Fruit fly (Drosophila melanogaster): Measurements from ENCODE around the gene Polr1D.

Gene Polr1D

DNA sequence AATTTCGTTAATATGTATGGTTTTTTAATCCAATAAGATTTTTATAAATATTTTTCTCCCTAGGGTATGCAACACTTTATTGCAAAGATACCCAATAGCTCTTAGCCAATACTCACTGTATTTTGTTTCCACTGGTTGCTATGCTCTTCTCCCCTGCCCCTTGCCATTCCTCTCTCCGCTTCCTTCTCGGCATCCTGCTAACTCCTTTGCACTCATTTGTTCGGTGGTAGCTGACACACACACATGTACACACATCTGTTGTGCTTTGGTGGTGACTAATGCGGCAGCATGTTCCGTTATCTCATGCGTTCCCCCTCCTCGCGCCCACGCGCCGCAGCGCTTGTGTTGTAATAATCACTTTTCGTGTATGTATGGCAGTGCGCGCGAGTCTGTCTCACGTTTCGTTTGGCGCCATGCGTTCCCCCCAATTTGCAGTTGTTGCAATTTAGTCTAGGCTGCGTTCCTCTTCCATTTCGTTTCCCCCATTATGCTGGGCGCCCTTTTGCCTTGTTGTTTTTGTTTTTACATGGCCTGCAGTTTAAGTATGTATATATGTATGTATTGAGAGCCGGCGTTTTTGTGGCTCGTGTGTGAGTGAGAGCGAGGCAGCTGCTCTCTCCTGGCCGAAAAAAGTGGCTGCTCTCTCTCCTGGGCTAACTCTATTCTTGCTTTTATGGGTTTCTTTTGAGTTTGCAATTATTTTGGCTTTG lies at the start of gene Polr1D:
TSS of gene Polr1D (minus strand) at position 420 of the 710 bp plus-strand sequence.
- TF ChIP-seq CG17801 (GFP tag; optimal IDR thresholded peaks at IDR 0.05; ENCODE audit: partially characterized antibody), result no peak

DNA sequence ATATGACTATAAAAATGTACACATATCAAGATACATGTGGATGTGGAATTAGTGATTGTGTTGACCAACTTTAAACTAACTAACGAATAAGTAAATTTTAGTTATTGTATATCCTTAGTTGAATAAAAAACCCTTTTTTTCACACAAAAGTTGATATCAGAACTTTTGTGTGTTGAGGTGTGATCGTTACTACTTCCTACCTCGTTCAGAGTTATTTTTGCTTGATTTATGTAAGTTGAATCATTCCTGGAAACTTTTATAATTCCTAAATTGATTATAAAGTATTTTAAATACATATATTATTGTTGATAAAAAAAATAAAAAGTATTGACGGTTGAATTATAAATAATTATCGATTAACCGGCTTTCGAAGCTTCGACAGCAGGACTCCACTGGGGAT lies 48.7 kb upstream of the Polr1D start, which contains the start of gene CG46059:
TSS of gene CG46059 (minus strand) at position 101 of the 400 bp plus-strand sequence.
- no peak for TF ChIP-seq CG17801 (GFP tag; optimal IDR thresholded peaks at IDR 0.05; ENCODE audit: partially characterized antibody)

DNA sequence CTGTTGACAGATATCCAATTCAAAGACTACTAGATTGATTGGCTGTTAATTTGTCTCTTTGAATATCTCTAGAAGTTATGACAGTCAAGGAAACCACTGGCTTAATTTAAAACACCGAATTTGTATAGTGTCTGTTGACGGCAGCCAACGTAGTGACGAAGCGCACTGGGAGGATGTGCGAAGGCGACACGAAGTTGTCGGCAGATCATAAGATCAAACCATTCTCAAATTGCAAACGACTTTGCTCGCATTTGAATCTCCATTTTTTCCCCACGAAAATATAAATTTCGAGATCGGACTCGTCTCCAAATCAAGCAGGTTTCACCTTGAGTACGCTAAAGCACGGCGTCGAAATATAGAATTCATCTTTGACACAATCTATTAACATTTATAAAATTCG lies 47.7 kb upstream of the Polr1D start, which contains the start of gene CG42688:
TSS of gene CG42688 (minus strand) at position 101 of the 400 bp plus-strand sequence.
- no peak for TF ChIP-seq CG17801 (GFP tag; optimal IDR thresholded peaks at IDR 0.05; ENCODE audit: partially characterized antibody)

DNA sequence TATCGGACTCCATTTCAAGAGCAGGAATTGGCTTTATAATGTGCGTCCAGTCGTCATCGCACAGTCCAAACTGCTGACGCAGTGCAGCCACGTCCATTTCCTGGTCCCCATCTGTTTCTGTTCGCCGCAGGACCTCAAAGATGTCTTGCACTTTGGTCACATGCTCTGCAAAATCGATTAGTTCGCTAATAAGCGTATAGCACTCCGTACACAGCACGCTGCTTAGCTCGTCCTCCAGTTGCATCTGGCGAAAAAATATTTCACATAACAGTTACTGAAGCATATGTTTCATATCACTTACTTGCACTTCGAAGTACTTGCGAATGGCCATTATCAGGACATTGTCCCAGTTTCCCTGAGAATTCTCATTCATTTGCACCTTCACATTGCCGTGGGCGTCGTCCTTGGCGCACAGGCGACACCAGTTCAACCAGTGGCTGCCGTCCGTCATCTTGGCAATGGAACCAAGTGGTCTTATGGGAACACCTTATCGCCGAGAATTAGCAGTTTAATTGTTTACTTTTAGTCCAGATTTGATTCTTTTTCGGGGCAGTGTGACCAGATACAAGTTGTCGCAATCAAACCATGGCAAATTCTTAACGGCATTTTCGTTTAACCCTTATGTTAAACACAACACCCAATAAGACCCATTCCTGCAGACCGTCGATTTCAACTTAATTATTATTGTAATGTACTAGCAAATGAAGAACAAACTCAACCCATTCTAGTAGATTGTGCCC lies 46.3 kb upstream of the Polr1D start, which contains the start of gene CG17568:
TSS of gene CG17568 (minus strand) at position 550 of the 740 bp plus-strand sequence.
- TF ChIP-seq CG17801 (GFP tag; optimal IDR thresholded peaks at IDR 0.05; ENCODE audit: partially characterized antibody), result no peak

DNA sequence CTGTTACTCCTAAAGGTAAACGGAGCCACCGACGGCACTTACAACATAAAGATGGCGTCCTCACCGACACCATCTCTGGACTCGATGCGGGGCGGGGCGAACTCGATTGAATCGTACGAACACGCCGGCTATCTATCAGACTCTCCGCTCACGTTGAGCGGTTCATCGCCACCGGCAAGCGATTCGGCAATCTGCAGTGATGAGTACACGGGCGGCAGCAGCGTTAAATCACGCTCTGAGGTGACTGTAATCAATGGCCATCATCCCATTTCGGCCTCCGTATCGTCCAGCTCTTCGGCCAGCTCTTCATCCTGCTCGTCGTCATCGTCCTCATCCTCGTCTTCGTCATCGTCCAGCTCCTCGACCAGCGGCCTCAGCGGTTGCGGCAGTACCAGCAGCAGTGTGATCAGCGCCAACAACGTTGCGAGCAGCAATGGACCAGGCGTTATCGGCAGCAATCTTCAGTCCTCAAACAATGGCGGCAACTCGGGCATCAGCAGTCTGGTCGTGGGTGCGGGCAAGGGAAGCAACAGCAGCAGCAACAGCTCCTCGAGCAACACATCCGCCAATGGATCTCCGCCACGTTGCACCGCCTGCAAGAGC lies 33.2 kb upstream of the Polr1D start:
- TF ChIP-seq CG17801 (GFP tag; optimal IDR thresholded peaks at IDR 0.05; ENCODE audit: partially characterized antibody), result no peak

DNA sequence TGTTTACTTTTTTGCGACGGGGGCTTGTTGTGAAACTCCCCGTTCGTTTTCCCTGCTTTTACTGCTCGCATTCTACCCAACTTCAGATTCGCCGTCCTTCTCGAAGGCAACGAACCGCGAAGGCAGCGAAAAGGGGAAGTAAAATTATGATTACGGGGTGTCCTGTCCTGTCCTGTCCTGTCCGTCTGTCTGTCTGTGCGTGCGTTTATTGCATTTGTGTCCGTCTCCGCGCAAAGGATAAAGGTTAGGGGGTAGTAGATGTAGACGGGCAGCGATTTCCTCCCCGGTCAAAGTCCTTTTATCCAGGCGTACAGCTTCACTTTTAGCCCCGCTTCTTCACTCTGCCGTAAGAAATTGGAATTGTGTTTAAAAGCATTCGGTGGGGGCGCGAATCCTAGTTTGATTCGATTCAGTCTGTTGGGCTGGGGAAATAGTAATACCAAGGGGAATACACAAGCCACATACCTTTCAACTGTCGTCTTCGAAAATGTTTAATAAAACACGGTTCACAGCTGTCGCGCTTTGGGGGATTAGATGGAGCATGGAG lies 32.2 kb upstream of the Polr1D start:
- TF ChIP-seq CG17801 (GFP tag; optimal IDR thresholded peaks at IDR 0.05; ENCODE audit: partially characterized antibody), result no peak

DNA sequence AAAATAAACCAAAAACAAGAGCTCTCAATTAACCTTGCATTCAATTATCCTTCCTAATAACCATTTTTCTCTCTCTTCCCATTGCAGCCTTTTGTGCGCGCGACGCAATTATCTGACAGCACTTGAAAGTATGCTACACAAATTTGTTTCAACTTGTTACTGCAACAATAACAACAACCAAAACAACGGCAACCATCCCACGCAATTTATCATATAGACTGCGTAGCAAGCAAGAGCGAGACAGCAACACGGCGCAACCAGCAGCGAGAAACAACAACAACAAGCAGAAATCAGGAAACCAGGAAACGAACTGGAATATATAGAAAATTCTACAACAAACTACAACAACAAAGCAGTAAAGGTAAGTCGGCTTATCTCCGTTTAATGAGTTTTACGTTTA lies 31.0 kb upstream of the Polr1D start:
- TF ChIP-seq CG17801 (GFP tag; optimal IDR thresholded peaks at IDR 0.05; ENCODE audit: partially characterized antibody), result peak; percentile 39

DNA sequence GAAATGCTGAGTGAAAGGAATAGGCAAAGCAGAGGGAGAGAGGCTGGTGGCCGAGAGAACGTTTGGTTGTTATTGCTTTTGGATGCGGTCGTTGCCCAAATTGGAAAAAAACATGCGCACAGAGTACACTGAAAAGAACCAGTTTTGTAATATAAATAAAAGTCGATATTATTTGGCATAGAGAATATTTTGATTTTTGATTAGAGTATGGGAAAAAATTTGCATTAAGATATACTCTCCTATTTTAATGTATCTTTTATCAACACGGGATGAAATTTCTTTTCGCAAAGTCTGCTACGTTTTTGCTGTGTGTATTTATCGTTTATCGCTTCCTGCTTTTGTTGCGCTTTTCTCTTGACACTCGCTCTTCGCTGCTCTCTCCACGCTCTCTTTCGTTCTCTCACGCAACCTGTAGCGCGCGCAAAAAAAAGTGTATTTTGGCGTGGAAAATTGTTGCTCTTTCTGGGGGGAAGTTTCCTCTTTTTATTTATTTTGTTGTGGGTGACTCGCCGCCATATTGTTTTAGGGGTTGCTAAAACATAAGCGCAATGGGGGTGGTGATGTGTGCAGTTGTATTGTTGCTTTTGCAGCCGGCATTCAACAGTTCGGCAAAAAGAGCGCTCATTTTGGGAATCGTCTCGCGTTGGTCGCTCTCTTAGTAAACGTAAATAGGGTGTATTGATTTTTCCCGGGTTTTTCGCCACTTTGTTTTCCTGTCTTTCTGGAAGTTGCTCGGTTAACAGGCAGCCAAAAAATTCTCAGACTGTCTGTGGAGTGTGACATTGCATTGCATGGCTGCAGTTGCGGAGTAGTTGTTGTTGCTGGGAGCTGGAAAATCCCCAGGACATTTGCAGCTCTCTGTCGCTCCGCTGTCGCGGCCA lies 30.1 kb upstream of the Polr1D start:
- TF ChIP-seq CG17801 (GFP tag; optimal IDR thresholded peaks at IDR 0.05; ENCODE audit: partially characterized antibody), result peak; percentile 84

DNA sequence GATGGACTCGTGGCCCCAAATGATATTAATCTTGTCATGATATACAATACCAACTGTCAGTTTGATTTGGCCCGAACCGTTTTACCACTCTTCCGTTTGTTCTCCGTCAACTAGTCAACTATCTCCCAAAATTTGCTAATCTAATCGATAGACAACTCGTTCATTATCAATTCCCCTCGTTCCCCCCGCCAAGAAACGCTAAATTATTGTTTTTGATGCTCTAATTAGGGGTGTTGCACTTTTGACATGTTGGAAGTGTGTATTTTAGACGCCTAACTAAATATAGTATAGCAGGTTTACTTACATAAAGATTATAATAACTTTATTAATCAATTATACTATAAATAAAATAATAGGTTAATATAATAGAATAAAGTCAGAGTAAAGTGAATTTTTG lies 28.9 kb upstream of the Polr1D start:
- no peak for TF ChIP-seq CG17801 (GFP tag; optimal IDR thresholded peaks at IDR 0.05; ENCODE audit: partially characterized antibody)

DNA sequence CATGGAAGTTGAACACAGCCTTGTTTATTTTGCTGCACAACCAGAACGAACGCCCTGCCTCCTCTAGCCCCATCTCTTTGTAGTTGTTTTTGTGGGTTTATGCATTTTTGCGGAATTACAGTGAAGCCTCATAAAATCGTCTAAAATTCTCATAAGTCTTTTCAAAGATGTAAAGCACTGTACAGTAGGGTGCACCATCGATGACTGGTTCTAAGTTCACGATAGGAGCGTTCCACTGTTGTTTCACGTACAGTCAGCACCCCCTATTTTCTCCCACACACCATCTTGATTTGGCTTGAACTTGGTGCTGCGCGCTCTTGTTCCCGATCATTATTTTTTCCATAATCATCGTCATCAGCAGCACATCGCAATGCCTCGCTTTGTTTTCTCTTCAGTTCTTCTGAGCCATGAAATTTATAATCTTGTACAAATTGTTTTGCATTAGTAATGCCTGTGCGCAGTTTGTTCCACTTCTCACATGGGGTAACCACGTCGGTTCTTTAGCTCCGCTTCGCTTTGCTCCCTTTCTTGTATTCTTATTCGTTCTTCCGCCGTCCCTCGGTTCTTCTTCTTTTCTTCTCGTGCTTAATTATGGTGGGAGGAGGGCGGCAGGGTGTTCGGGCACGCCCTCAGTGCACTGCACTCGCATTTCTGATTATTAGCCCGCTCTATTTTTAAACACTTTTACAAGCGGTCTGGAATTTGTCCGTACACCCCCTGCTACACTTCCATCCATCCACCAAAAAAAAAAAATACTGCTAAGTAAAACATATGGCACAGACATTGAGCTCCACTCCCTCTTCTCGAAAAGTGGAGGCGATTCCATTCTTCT lies 28.3 kb upstream of the Polr1D start:
- no peak for TF ChIP-seq CG17801 (GFP tag; optimal IDR thresholded peaks at IDR 0.05; ENCODE audit: partially characterized antibody)

DNA sequence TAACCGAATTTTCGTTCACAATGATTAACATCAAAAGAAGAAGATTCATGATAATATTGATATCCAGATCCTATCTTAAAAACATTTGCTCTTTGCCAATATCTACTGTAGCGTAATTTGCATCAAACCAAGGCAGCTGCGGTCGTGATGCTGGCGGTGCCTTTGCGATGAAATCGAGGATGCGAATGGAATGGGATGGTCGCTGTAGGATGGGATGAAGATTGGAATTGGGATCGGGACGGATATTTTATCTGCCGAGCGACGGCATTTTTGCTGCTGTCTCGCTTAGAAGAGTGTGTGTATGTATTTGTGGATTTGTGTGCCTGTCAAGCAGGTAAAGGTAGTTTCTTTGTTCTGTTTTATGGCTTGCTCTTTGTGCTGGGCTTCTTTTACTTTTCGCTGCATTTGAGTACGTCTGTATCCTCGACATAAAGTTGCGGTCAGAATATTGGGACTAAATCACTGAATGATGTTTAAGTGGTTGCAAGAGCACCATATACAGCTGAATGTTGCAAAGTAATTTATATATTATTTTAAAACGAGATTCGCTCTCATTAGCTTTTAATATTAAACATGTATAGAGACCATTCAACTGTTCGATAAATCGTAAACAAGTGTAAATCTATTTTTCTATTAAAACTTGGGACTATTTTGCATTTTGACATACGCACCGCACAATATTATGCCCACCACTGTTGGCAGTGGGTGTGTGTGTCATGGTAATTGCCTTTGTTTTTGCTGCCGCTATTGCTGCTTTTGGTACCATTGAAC lies 27.5 kb upstream of the Polr1D start:
- no peak for TF ChIP-seq CG17801 (GFP tag; optimal IDR thresholded peaks at IDR 0.05; ENCODE audit: partially characterized antibody)

DNA sequence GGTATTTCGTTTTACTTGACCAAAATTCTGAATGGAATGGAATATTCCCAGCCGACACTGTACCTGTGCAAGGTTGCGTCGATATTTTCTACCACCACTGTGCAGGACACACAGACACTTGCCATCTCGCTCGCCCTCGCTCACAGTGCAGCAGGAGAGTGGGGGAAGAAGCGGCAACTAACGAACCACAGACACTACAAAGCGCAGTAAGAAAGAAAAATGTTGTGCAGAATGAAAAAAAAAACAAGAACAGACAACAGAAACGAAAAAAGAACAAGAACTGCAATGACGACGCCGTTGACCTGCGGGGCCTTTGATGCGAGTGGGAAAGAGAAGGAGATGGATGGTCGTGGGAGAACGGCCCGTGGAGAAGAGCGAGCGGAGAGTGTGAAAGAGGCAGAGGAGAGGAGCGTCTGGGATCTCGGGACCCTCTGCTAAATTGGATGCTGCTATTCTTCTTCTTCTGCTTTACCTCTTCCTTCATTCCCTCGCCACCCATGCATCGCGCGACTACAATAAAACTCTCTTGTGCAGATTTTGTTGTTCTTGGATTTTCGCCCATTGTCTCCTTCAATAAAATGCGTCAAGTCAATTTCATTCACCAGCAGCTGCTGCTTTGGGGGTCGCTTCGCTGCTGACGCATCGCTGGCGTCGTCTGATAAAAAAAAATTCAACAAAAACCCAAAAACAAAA lies 26.4 kb upstream of the Polr1D start:
- no peak for TF ChIP-seq CG17801 (GFP tag; optimal IDR thresholded peaks at IDR 0.05; ENCODE audit: partially characterized antibody)

All from ovary, adult (tissue).